Worm (Caenorhabditis elegans) whole organism, early embryonic: ENCODE results near the gene his-41.

Experiments used
- B0310.2 ChIP-seq: sonication (generic microtip); optimal IDR thresholded peaks from 2 replicates; lab custom pipeline; 2016; ENCODE audit warnings: mild to moderate bottlenecking, missing genetic modification characterization, missing compliant biosample characterization
- F13C5.2 ChIP-seq: sonication (generic microtip); optimal IDR thresholded peaks from 2 replicates; lab custom pipeline; 2017; ENCODE audit warnings: mild to moderate bottlenecking, missing genetic modification characterization, inconsistent platforms, missing compliant biosample characterization
- aly-1 ChIP-seq: sonication (generic microtip); optimal IDR thresholded peaks from 2 replicates; lab custom pipeline; 2016; ENCODE audit warnings: missing genetic modification characterization, missing compliant biosample characterization
- ama-1 ChIP-seq: fragments of 150-350 bp; optimal IDR thresholded peaks from 2 replicates; lab custom pipeline; 2014
- ceh-13 ChIP-seq: fragments of 200-800 bp; sonication (Bioruptor generic); optimal IDR thresholded peaks from 2 replicates; lab custom pipeline; 2018; ENCODE audit warnings: mild to moderate bottlenecking, missing genetic modification characterization, missing compliant biosample characterization
- ceh-36 ChIP-seq: sonication (generic microtip); optimal IDR thresholded peaks from 2 replicates; lab custom pipeline; 2016; ENCODE audit warnings: missing genetic modification characterization, inconsistent platforms, missing compliant biosample characterization
- ets-7 ChIP-seq: sonication (generic microtip); optimal IDR thresholded peaks from 2 replicates; lab custom pipeline; 2016; ENCODE audit warnings: missing genotype, missing genetic modification characterization, missing compliant biosample characterization
- flt-1 ChIP-seq: fragments of 200-800 bp; sonication (Bioruptor generic); IDR thresholded peaks from 2 replicates; pipeline ENCODE4 v1.3.6; 2022; ENCODE audit warnings: missing genetic modification characterization, missing compliant biosample characterization
- hmbx-1 ChIP-seq: sonication (generic microtip); optimal IDR thresholded peaks from 2 replicates; lab custom pipeline; 2016; ENCODE audit warnings: mild to moderate bottlenecking, missing genetic modification characterization, missing compliant biosample characterization
- hmg-4 ChIP-seq: fragments of 200-800 bp; sonication (Bioruptor generic); optimal IDR thresholded peaks from 2 replicates; lab custom pipeline; 2018; ENCODE audit warnings: mild to moderate bottlenecking, missing genetic modification characterization, missing compliant biosample characterization
- hnd-1 ChIP-seq: sonication (generic microtip); optimal IDR thresholded peaks from 2 replicates; lab custom pipeline; 2016; ENCODE audit warnings: missing genetic modification characterization, missing compliant biosample characterization
- pes-1 ChIP-seq: fragments of 200-800 bp; sonication (Bioruptor generic); IDR thresholded peaks from 2 replicates; pipeline ENCODE4 v1.3.6; 2022; ENCODE audit warnings: missing genetic modification reagents, missing genetic modification characterization, missing compliant biosample characterization
- scrt-1 ChIP-seq: fragments of 200-800 bp; sonication (Bioruptor generic); IDR thresholded peaks from 2 replicates; pipeline ENCODE4 v1.3.6; 2022; ENCODE audit warnings: missing genetic modification characterization, missing compliant biosample characterization
- sea-1 ChIP-seq: fragments of 200-800 bp; sonication (Bioruptor generic); conservative IDR thresholded peaks from 2 replicates; pipeline ENCODE4 v1.3.6; 2022; ENCODE audit warnings: missing genetic modification characterization, missing compliant biosample characterization
- tbx-11 ChIP-seq: fragments of 200-800 bp; sonication (Bioruptor generic); IDR thresholded peaks from 2 replicates; pipeline ENCODE4 v1.3.6; 2022; ENCODE audit warnings: missing genetic modification characterization, missing compliant biosample characterization
- tbx-37 ChIP-seq: fragments of 200-800 bp; sonication (Bioruptor generic); conservative IDR thresholded peaks from 2 replicates; pipeline ENCODE4 v1.3.6; 2022; ENCODE audit warnings: missing genetic modification reagents, missing genetic modification characterization, missing compliant biosample characterization
- tra-4 ChIP-seq: sonication (generic microtip); optimal IDR thresholded peaks from 2 replicates; lab custom pipeline; 2017; ENCODE audit warnings: missing genetic modification characterization, missing compliant biosample characterization

his-41 gene

DNA sequence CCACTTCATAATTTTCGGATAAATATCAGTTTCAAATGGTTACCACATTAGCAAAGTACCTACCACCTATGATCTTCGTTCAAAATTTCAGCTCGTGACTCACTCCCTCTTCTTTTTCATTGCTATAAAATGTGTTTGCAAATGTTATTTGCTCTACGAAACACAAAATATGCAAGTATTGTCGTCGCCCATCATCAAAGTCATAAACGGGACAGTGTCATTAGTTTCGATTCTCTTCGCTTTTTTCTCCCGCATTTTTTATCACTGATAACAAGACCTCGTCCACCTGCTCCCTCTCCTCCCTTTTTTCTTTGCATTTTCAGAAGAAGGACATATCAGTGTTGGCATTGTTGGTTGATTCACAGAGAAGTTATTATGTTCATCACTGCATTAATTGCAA is 18.9 kb upstream of the his-41 start, which contains the start of gene C50F4.1:
Gene C50F4.1, plus strand, starts transcription at position 324 of the 400 bp plus-strand sequence.
- TF ChIP-seq tra-4 (no peak), sea-1 (GFP tag; lab: Robert Waterston, UW) (no peak), flt-1 (GFP tag; lab: Robert Waterston, UW) (no peak), hmbx-1 (tag; lab: Kevin White, UChicago) (no peak), B0310.2 (tag; lab: Kevin White, UChicago) (no peak), hmg-4 (no peak)

DNA sequence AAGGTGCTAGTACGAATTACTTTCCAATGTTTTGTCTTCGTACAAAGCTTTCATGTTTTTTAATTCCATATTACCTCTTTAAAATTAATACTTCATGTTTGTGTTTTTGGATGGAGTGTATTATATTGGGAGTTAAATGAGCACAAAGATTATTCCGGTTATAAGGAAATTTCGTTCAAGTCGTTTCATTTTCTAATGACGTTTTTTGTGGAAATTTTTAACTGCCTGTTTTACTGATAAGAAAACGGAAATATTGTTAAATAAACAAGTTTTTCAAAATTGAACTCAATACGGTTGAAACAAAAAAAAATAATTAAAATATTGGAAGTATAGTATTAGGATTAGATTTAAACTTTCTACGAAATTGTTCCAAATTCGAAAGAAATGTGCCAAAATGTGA is 18.0 kb upstream of the his-41 start:
- TF ChIP-seq B0310.2 (tag; lab: Kevin White, UChicago) = no peak
- TF ChIP-seq tra-4 = no peak
- no peak for TF ChIP-seq ceh-36 (tag; lab: Kevin White, UChicago)
- no peak for TF ChIP-seq hnd-1 (tag; lab: Kevin White, UChicago)
- no peak for TF ChIP-seq ceh-13
- TF ChIP-seq pes-1 (GFP tag; lab: Robert Waterston, UW) = no peak
- TF ChIP-seq tbx-37 (GFP tag; lab: Robert Waterston, UW) = no peak
- TF ChIP-seq aly-1 (tag; lab: Kevin White, UChicago) = no peak
- no peak for TF ChIP-seq flt-1 (GFP tag; lab: Robert Waterston, UW)
- TF ChIP-seq scrt-1 = no peak
- TF ChIP-seq hmbx-1 (tag; lab: Kevin White, UChicago) = no peak
- TF ChIP-seq ets-7 (tag; lab: Kevin White, UChicago) = no peak
- TF ChIP-seq ama-1 = no peak
- no peak for TF ChIP-seq hmg-4
- TF ChIP-seq F13C5.2 (tag; lab: Kevin White, UChicago) = no peak
- TF ChIP-seq sea-1 (GFP tag; lab: Robert Waterston, UW) = no peak
- TF ChIP-seq tbx-11 = no peak

DNA sequence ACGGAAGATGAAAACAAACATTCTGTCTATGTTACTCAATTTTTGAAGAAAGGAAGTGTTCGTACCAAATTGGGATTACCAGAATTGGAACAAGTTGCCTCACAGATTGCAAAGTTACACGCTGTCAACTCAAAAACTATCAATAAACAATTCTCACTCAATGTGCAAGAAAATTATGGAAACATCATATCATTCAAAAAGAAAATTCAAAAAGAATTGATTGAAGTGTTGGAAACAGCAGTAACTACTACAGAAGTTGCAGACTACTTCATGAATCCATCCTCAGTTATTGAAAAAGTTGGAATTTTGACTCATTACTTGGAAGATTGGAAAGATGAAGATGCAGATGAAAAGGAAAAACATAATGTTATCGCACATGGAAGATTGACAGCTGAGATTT is 17.4 kb upstream of the his-41 start:
- no peak for TF ChIP-seq sea-1 (GFP tag; lab: Robert Waterston, UW)
- no peak for TF ChIP-seq ets-7 (tag; lab: Kevin White, UChicago)
- no peak for TF ChIP-seq ceh-36 (tag; lab: Kevin White, UChicago)
- TF ChIP-seq ama-1 = no peak
- TF ChIP-seq tbx-11 = no peak
- TF ChIP-seq tbx-37 (GFP tag; lab: Robert Waterston, UW) = no peak
- no peak for TF ChIP-seq ceh-13
- TF ChIP-seq tra-4 = no peak
- TF ChIP-seq hnd-1 (tag; lab: Kevin White, UChicago) = no peak
- no peak for TF ChIP-seq hmg-4
- no peak for TF ChIP-seq flt-1 (GFP tag; lab: Robert Waterston, UW)
- no peak for TF ChIP-seq aly-1 (tag; lab: Kevin White, UChicago)
- no peak for TF ChIP-seq hmbx-1 (tag; lab: Kevin White, UChicago)
- no peak for TF ChIP-seq scrt-1
- no peak for TF ChIP-seq F13C5.2 (tag; lab: Kevin White, UChicago)
- no peak for TF ChIP-seq B0310.2 (tag; lab: Kevin White, UChicago)
- no peak for TF ChIP-seq pes-1 (GFP tag; lab: Robert Waterston, UW)

DNA sequence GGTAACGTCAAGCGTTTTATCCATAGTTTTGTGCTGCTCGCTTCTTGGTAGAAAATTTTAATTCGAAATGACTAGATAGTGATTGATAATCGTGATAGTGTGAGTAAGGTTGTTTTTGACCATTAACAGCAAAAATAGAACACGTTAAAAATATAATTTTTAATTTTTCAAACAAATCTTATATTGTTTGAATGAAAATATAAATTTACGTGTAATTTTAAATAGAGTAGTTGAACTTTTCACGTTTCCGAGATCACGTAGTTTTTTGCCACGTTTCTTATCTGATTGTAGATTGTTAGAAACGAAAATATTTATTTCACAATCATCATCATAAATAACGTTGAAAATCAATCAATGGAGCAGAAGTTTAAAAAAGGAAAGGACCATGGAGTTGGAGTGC is 13.9 kb upstream of the his-41 start, which contains the start of the genes C50F4.10 and pfk-1.2:
Gene C50F4.10, minus strand, starts transcription at position 101 of the 400 bp plus-strand sequence.
Gene pfk-1.2, plus strand, starts transcription at position 325 of the 400 bp plus-strand sequence.
- TF ChIP-seq tbx-37 (GFP tag; lab: Robert Waterston, UW) (no peak), ama-1 (no peak)

DNA sequence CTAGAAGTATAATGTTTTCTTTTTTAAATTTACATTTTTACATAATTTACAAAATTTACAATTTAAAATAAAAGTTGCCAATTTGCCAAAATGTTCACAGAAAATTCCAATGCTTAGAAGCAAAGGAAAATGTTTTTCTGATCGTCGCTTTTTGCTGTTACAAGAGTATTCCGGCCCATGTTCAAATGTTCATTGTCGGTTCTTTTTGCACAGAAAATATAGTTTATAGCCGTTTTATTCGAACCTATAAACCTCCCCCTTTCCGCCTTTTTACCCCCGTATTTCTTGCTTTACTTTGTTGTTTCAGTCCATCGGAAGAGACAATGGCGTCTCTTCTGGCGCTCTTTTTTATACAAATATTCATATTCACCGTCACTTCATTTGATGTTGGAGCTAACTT is 10.7 kb upstream of the his-41 start, which contains the start of gene tag-329:
Gene tag-329, plus strand, starts transcription at position 301 of the 400 bp plus-strand sequence.
- TF ChIP-seq ets-7 (tag; lab: Kevin White, UChicago) (no peak), ceh-36 (tag; lab: Kevin White, UChicago) (no peak), hmg-4 (no peak), hnd-1 (tag; lab: Kevin White, UChicago) (no peak), pes-1 (GFP tag; lab: Robert Waterston, UW) (no peak), B0310.2 (tag; lab: Kevin White, UChicago) (no peak), tbx-37 (GFP tag; lab: Robert Waterston, UW) (no peak), tra-4 (no peak), F13C5.2 (tag; lab: Kevin White, UChicago) (no peak), scrt-1 (no peak), ama-1 (no peak), ceh-13 (no peak), sea-1 (GFP tag; lab: Robert Waterston, UW) (no peak), tbx-11 (no peak), hmbx-1 (tag; lab: Kevin White, UChicago) (no peak), aly-1 (tag; lab: Kevin White, UChicago) (no peak), flt-1 (GFP tag; lab: Robert Waterston, UW) (no peak)

DNA sequence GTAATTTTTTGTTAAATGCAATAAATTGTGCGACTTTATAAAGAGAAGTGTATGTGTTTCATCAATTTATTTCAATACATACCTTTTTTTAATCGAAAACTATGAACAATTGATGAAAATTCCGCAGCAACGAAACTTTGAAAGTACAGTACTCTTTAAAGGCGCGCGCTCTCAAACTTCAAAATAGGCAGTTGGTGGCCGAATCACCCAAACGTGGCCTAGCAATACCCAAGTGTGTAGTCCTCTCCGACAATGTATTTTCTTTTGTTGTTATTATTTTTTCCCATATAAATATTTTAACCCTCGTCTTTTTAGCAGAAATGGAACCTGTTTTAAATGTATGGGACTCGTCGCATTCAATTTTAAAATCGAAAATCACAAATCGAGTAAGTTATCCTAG is 8.8 kb upstream of the his-41 start, which contains the start of gene C50F4.4:
Gene C50F4.4, plus strand, starts transcription at position 267 of the 400 bp plus-strand sequence.
- TF ChIP-seq pes-1 (GFP tag; lab: Robert Waterston, UW) (no peak), ets-7 (tag; lab: Kevin White, UChicago) (no peak), sea-1 (GFP tag; lab: Robert Waterston, UW) (no peak), ama-1 (no peak), aly-1 (tag; lab: Kevin White, UChicago) (no peak), hnd-1 (tag; lab: Kevin White, UChicago) (no peak), F13C5.2 (tag; lab: Kevin White, UChicago) (no peak), ceh-36 (tag; lab: Kevin White, UChicago) (no peak), flt-1 (GFP tag; lab: Robert Waterston, UW) (no peak)

DNA sequence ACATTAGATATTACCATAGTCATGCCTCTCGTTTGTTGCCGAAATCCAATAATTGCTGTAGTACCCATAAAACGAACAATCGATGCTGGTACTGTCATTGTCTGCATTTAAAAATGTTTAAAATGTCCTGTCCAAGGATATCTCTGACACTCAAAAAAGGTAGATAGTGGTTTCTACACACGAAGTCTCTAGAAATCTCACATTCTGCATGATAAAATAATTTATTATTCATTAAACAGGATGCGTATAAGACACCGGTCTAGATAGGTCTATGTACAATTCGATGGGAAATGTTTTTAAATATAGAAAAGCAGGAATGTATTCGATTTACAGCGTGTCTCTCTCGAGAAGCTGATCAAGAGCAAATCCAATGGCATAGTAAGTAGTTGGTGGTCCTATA is 5.7 kb upstream of the his-41 start, which contains the start of gene C50F4.12:
Gene C50F4.12, minus strand, starts transcription at position 101 of the 400 bp plus-strand sequence.
- no peak for TF ChIP-seq scrt-1
- TF ChIP-seq pes-1 (GFP tag; lab: Robert Waterston, UW) = no peak
- TF ChIP-seq B0310.2 (tag; lab: Kevin White, UChicago) = no peak
- no peak for TF ChIP-seq ama-1
- no peak for TF ChIP-seq tbx-37 (GFP tag; lab: Robert Waterston, UW)

DNA sequence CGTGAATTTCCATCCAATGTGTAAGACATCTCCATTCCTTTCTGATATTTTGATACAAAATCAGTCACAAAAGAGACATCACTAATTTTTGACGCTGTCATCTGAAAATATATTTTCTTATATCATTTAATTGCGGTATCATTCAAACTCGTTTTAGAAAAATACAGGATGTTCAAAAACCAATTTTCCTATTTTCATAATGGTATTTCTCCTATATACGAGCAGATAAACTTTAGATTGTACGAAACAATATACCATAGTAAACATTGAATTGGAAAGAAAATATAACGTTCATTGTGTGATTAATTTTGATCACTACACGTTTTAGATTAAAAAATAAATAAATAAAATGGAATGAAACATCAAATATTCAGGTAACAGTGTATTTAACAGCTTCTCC is 3.8 kb upstream of the his-41 start, which contains the start of gene C50F4.16:
Gene C50F4.16, minus strand, starts transcription at position 101 of the 400 bp plus-strand sequence.
- TF ChIP-seq B0310.2 (tag; lab: Kevin White, UChicago) = no peak
- TF ChIP-seq tbx-11 = no peak
- no peak for TF ChIP-seq aly-1 (tag; lab: Kevin White, UChicago)
- no peak for TF ChIP-seq hnd-1 (tag; lab: Kevin White, UChicago)
- no peak for TF ChIP-seq flt-1 (GFP tag; lab: Robert Waterston, UW)
- no peak for TF ChIP-seq sea-1 (GFP tag; lab: Robert Waterston, UW)
- no peak for TF ChIP-seq tbx-37 (GFP tag; lab: Robert Waterston, UW)
- no peak for TF ChIP-seq hmg-4
- TF ChIP-seq F13C5.2 (tag; lab: Kevin White, UChicago) = no peak
- no peak for TF ChIP-seq ceh-36 (tag; lab: Kevin White, UChicago)
- no peak for TF ChIP-seq hmbx-1 (tag; lab: Kevin White, UChicago)
- TF ChIP-seq ceh-13 = no peak
- TF ChIP-seq ets-7 (tag; lab: Kevin White, UChicago) = no peak
- TF ChIP-seq ama-1 = no peak
